Worm (Caenorhabditis elegans): ENCODE measurements around the gene sri-51.
"Not testable (repeated sequence)": the region's sequence is repeated elsewhere in the genome, so short reads cannot be mapped to it uniquely, and the experiment has no call there.

- not testable (repeated sequence) for TF ChIP-seq ceh-36 (tag; optimal IDR thresholded peaks at IDR 0.05); hmg-4 (GFP tag; optimal IDR thresholded peaks at IDR 0.05); flt-1 (GFP tag; IDR thresholded peaks at IDR 0.05); aly-1 (tag; optimal IDR thresholded peaks at IDR 0.05); pes-1 (GFP tag; IDR thresholded peaks at IDR 0.05); ceh-13 (GFP tag; optimal IDR thresholded peaks at IDR 0.05); ama-1 (optimal IDR thresholded peaks at IDR 0.05); sea-1 (GFP tag; conservative IDR thresholded peaks at IDR 0.05); ets-7 (tag; optimal IDR thresholded peaks at IDR 0.05); hnd-1 (tag; optimal IDR thresholded peaks at IDR 0.05); tbx-37 (GFP tag; conservative IDR thresholded peaks at IDR 0.05); hmbx-1 (tag; optimal IDR thresholded peaks at IDR 0.05); tra-4 (tag; optimal IDR thresholded peaks at IDR 0.05)
Observed at ce11 chrII:3215762-3216161, 16.9 kb upstream of the sri-51 start, which contains the start of gene ZC239.3.
